Fruit fly (Drosophila melanogaster) whole organism, adult: ENCODE data around the gene drpr.

Source experiments
- CG12768 ChIP-seq: fragments of 200-800 bp; sonication (Bioruptor generic); optimal IDR thresholded peaks from 2 replicates; lab custom pipeline; 2017; ENCODE audit warnings: missing biosample characterization, missing genetic modification characterization, mild to moderate bottlenecking, moderate library complexity, missing genetic modification reagents
- CG14711 ChIP-seq: fragments of 200-800 bp; sonication (Bioruptor generic); optimal IDR thresholded peaks from 2 replicates; lab custom pipeline; 2018; ENCODE audit warnings: missing biosample characterization, mild to moderate bottlenecking, missing genetic modification characterization, moderate library complexity
- CG33017 ChIP-seq: fragments of 200-800 bp; sonication (Bioruptor generic); optimal IDR thresholded peaks from 2 replicates; lab custom pipeline; 2018; ENCODE audit warnings: missing biosample characterization, mild to moderate bottlenecking, missing genetic modification characterization, moderate library complexity
- CG5204 ChIP-seq: fragments of 200-800 bp; sonication (Bioruptor generic); optimal IDR thresholded peaks from 2 replicates; lab custom pipeline; 2016; ENCODE audit warnings: missing biosample characterization, missing genetic modification characterization
- CG7045 ChIP-seq: fragments of 200-800 bp; sonication (Bioruptor generic); optimal IDR thresholded peaks from 2 replicates; lab custom pipeline; 2017; ENCODE audit warnings: missing biosample characterization, mild to moderate bottlenecking, missing genetic modification characterization
- Clk ChIP-seq: fragments of 200-800 bp; sonication (Bioruptor generic); optimal IDR thresholded peaks from 2 replicates; lab custom pipeline; 2017; ENCODE audit warnings: missing biosample characterization, missing genetic modification characterization
- Hr96 ChIP-seq: fragments of 200-800 bp; sonication (Bioruptor generic); optimal IDR thresholded peaks from 2 replicates; lab custom pipeline; 2016; ENCODE audit warnings: missing biosample characterization, missing genetic modification characterization
- bab1 ChIP-seq: fragments of 200-800 bp; sonication (Bioruptor generic); optimal IDR thresholded peaks from 3 replicates; lab custom pipeline; 2019; ENCODE audit warnings: missing biosample characterization, mild to moderate bottlenecking, missing genetic modification characterization, moderate library complexity
- cic ChIP-seq: fragments of 200-800 bp; sonication (Bioruptor generic); optimal IDR thresholded peaks from 2 replicates; lab custom pipeline; 2017; ENCODE audit warnings: missing biosample characterization, mild to moderate bottlenecking, missing genetic modification characterization, moderate library complexity
- cnc ChIP-seq, 2 experiments: fragments of >200 bp; optimal IDR thresholded peaks; 2 replicates each; lab custom pipeline; 2017
- kay ChIP-seq: fragments of 200-800 bp; sonication (Bioruptor generic); peaks from one replicate; lab custom pipeline; 2016; ENCODE audit warnings: missing biosample characterization, missing genetic modification characterization, borderline replicate concordance
- ovo ChIP-seq: fragments of 200-800 bp; sonication (Bioruptor generic); optimal IDR thresholded peaks from 2 replicates; lab custom pipeline; 2016; ENCODE audit warnings: missing biosample characterization, missing genetic modification characterization
- tj ChIP-seq: fragments of 200-800 bp; sonication (Bioruptor generic); optimal IDR thresholded peaks from 3 replicates; lab custom pipeline; 2017; ENCODE audit warnings: missing biosample characterization, mild to moderate bottlenecking, missing genetic modification characterization, moderate library complexity
- toe ChIP-seq: fragments of 200-800 bp; sonication (Bioruptor generic); optimal IDR thresholded peaks from 2 replicates; lab custom pipeline; 2016; ENCODE audit warnings: missing biosample characterization, missing genetic modification characterization

- TF ChIP-seq CG14711 (tag; lab: Kevin White, UChicago) (no peak), CG7045 (GFP tag; lab: Kevin White, UChicago) (no peak), CG5204 (GFP tag; lab: Kevin White, UChicago) (no peak), toe (no peak), CG12768 (GFP tag; lab: Kevin White, UChicago) (peak; percentile 15), ovo (peak; percentile 39), cnc (optimal IDR thresholded peaks at IDR 0.05; lab: Kevin White, UChicago) (no peak), cic (GFP tag; lab: Kevin White, UChicago) (no peak), Clk (GFP tag; lab: Kevin White, UChicago) (no peak), CG33017 (tag; lab: Kevin White, UChicago) (no peak), kay (GFP tag; lab: Kevin White, UChicago) (no peak), bab1 (GFP tag; lab: Kevin White, UChicago) (no peak), Hr96 (GFP tag; lab: Kevin White, UChicago) (no peak), tj (GFP tag; lab: Kevin White, UChicago) (no peak)
Measured at dm6 chr3L:1730160-1730595, 729 bp downstream of the drpr start.
